Fruit fly (Drosophila melanogaster) whole organism, pupa: ENCODE measurements around the gene CG44869.

Source experiments
- CG17806 ChIP-seq: fragments of 200-800 bp; sonication (Bioruptor generic); optimal IDR thresholded peaks from 2 replicates; lab custom pipeline; 2018; ENCODE audit warnings: missing biosample characterization, mild to moderate bottlenecking, missing genetic modification characterization, moderate library complexity
- CG9948 ChIP-seq: fragments of 200-800 bp; sonication (Bioruptor generic); optimal IDR thresholded peaks from 2 replicates; lab custom pipeline; 2018; ENCODE audit warnings: missing biosample characterization, mild to moderate bottlenecking, missing genetic modification characterization, moderate library complexity
- fd96Ca ChIP-seq: fragments of 200-800 bp; sonication (Bioruptor generic); IDR thresholded peaks from 3 replicates; pipeline ENCODE4 v1.3.6; 2022; ENCODE audit warnings: missing biosample characterization, missing genetic modification characterization

DNA sequence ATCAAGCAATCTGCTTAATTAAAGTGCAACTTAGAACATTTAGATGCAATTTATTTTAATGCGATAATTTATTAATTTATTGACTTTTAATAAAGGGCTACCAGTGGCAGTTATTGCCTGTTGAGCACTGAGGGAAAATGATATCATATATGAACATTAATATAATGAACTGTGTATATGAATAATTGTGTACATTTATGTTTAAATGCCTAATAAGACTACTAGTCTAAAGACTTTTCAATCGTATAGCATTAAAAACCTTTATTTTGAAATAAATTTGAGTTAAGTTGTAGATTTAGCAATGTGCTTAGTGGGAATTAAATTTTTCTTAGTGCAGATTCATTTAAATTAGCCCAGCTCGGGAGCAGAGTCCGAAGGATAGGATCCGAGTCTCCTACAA is 27.7 kb downstream of the CG44869 start:
- TF ChIP-seq CG17806 (peak; percentile 70), CG9948 (peak; percentile 63), fd96Ca (no peak)
